Worm (Caenorhabditis elegans) whole organism, L4 larva: ENCODE measurements around the gene C15C8.5.

ENCODE experiments used
- D1046.2 ChIP-seq: fragments of 200-800 bp; sonication (Bioruptor generic); IDR thresholded peaks from 2 replicates; pipeline ENCODE4 v1.3.6; 2022; ENCODE audit warnings: missing genetic modification characterization, missing compliant biosample characterization
- F44E2.7 ChIP-seq: fragments of 200-800 bp; sonication (Bioruptor generic); IDR thresholded peaks from 2 replicates; pipeline ENCODE4 v2.1.2; 2022; ENCODE audit warnings: missing genetic modification characterization, missing compliant biosample characterization
- F49E8.2 ChIP-seq: sonication (generic microtip); optimal IDR thresholded peaks from 2 replicates; lab custom pipeline; 2016; ENCODE audit warnings: missing compliant biosample characterization, mild to moderate bottlenecking, missing genetic modification characterization, borderline replicate concordance
- T20F7.1 ChIP-seq: fragments of 200-800 bp; sonication (Bioruptor generic); optimal IDR thresholded peaks from 2 replicates; lab custom pipeline; 2018; ENCODE audit warnings: mild to moderate bottlenecking, missing genetic modification characterization, missing compliant biosample characterization
- T26A8.4 ChIP-seq: fragments of 200-800 bp; sonication (Bioruptor generic); IDR thresholded peaks from 2 replicates; pipeline ENCODE4 v1.3.6; 2022; ENCODE audit warnings: missing genetic modification characterization, missing compliant biosample characterization
- Y105C5A.15 ChIP-seq: fragments of 200-800 bp; sonication (Bioruptor generic); IDR thresholded peaks from 2 replicates; pipeline ENCODE4 v1.3.6; 2022; ENCODE audit warnings: missing genetic modification characterization, missing compliant biosample characterization
- ZK337.2 ChIP-seq: fragments of 200-800 bp; sonication (Bioruptor generic); IDR thresholded peaks from 2 replicates; pipeline ENCODE4 v1.3.6; 2022; ENCODE audit warnings: missing genetic modification reagents, missing genetic modification characterization, missing compliant biosample characterization
- ZK546.5 ChIP-seq, 2 experiments: sonication (generic microtip); optimal IDR thresholded peaks; 2 replicates each; lab custom pipeline; 2017; ENCODE audit warnings: missing biosample characterization in 2 of 2, missing genetic modification characterization in 2 of 2
- aha-1 ChIP-seq: fragments of 150-350 bp; peaks from one replicate; lab custom pipeline; 2014; ENCODE audit warnings: missing biosample characterization, missing genetic modification characterization
- ceh-20 ChIP-seq: fragments of 200-800 bp; sonication (Bioruptor generic); IDR thresholded peaks from 2 replicates; pipeline ENCODE4 v1.3.6; 2022; ENCODE audit warnings: missing genetic modification reagents, missing genetic modification characterization, missing compliant biosample characterization
- ceh-32 ChIP-seq: sonication (generic microtip); optimal IDR thresholded peaks from 2 replicates; lab custom pipeline; 2016; ENCODE audit warnings: mild to moderate bottlenecking, missing genetic modification characterization, missing compliant biosample characterization; ENCODE audit not compliant: poor library complexity
- ceh-44 ChIP-seq: fragments of 200-800 bp; sonication (Bioruptor generic); IDR thresholded peaks from 2 replicates; pipeline ENCODE4 v1.3.6; 2022; ENCODE audit warnings: missing genetic modification reagents, missing genetic modification characterization, missing compliant biosample characterization
- ceh-62 ChIP-seq: sonication (generic microtip); optimal IDR thresholded peaks from 2 replicates; lab custom pipeline; 2017; ENCODE audit warnings: missing biosample characterization, missing genetic modification characterization
- ces-1 ChIP-seq: fragments of 150-350 bp; sonication (generic microtip); optimal IDR thresholded peaks from 4 replicates; lab custom pipeline; 2014; ENCODE audit warnings: missing biosample characterization, missing genetic modification reagents, missing genetic modification characterization
- daf-19 ChIP-seq: fragments of 200-800 bp; sonication (Bioruptor generic); conservative IDR thresholded peaks from 2 replicates; pipeline ENCODE4 v1.3.6; 2022; ENCODE audit warnings: missing genetic modification characterization, missing compliant biosample characterization
- dmd-6 ChIP-seq: fragments of 200-800 bp; sonication (Bioruptor generic); IDR thresholded peaks from 2 replicates; pipeline ENCODE4 v1.3.6; 2022; ENCODE audit warnings: missing genetic modification reagents, missing genetic modification characterization, missing compliant biosample characterization
- dmd-8 ChIP-seq: fragments of 200-800 bp; sonication (Bioruptor generic); IDR thresholded peaks from 2 replicates; pipeline ENCODE4 v1.3.6; 2022; ENCODE audit warnings: missing genetic modification characterization, missing compliant biosample characterization
- duxl-1 ChIP-seq: sonication (generic microtip); optimal IDR thresholded peaks from 2 replicates; lab custom pipeline; 2016; ENCODE audit warnings: mild to moderate bottlenecking, missing genetic modification characterization, moderate library complexity, missing compliant biosample characterization; ENCODE audit not compliant: poor library complexity
- egl-27 ChIP-seq: sonication (generic microtip); optimal IDR thresholded peaks from 3 replicates; lab custom pipeline; 2017; ENCODE audit warnings: missing biosample characterization, missing genetic modification reagents, missing genetic modification characterization
- fkh-10 ChIP-seq: fragments of 150-350 bp; optimal IDR thresholded peaks from 2 replicates; lab custom pipeline; 2014; ENCODE audit warnings: missing biosample characterization, missing genetic modification reagents, missing genetic modification characterization
- gei-8 ChIP-seq: fragments of 200-800 bp; sonication (Bioruptor generic); optimal IDR thresholded peaks from 2 replicates; lab custom pipeline; 2018; ENCODE audit warnings: mild to moderate bottlenecking, missing genetic modification characterization, missing compliant biosample characterization
- hmg-1.1 ChIP-seq: fragments of 200-800 bp; sonication (Bioruptor generic); IDR thresholded peaks from 2 replicates; pipeline ENCODE4 v1.3.6; 2022; ENCODE audit warnings: missing genetic modification reagents, missing genetic modification characterization, missing compliant biosample characterization
- lin-1 ChIP-seq: fragments of 200-800 bp; sonication (Bioruptor generic); IDR thresholded peaks from 2 replicates; pipeline ENCODE4 v1.3.6; 2022; ENCODE audit warnings: missing genetic modification reagents, missing genetic modification characterization, missing compliant biosample characterization
- lir-3 ChIP-seq: sonication (generic microtip); optimal IDR thresholded peaks from 2 replicates; lab custom pipeline; 2016; ENCODE audit warnings: mild to moderate bottlenecking, missing genetic modification characterization, missing compliant biosample characterization
- nhr-10 ChIP-seq: fragments of 150-350 bp; optimal IDR thresholded peaks from 2 replicates; lab custom pipeline; 2014; ENCODE audit warnings: missing biosample characterization, missing genetic modification characterization
- nhr-111 ChIP-seq: fragments of 200-800 bp; sonication (Bioruptor generic); optimal IDR thresholded peaks from 2 replicates; lab custom pipeline; 2018; ENCODE audit warnings: mild to moderate bottlenecking, missing genetic modification characterization, missing compliant biosample characterization
- nhr-25 ChIP-seq: sonication (generic microtip); optimal IDR thresholded peaks from 2 replicates; lab custom pipeline; 2017; ENCODE audit warnings: missing genetic modification characterization, mild to moderate bottlenecking, missing compliant biosample characterization, antibody characterized with exemption, moderate library complexity, borderline replicate concordance; ENCODE audit not compliant: insufficient read depth
- nhr-41 ChIP-seq: fragments of 200-800 bp; sonication (Bioruptor generic); IDR thresholded peaks from 2 replicates; pipeline ENCODE4 v1.3.6; 2022; ENCODE audit warnings: missing genetic modification reagents, missing genetic modification characterization, missing compliant biosample characterization
- nhr-42 ChIP-seq: fragments of 200-800 bp; sonication (Bioruptor generic); IDR thresholded peaks from 2 replicates; pipeline ENCODE4 v1.3.6; 2022; ENCODE audit warnings: missing genetic modification characterization, missing compliant biosample characterization
- nhr-48 ChIP-seq: sonication (generic microtip); optimal IDR thresholded peaks from 2 replicates; lab custom pipeline; 2016; ENCODE audit warnings: mild to moderate bottlenecking, missing genetic modification characterization, missing compliant biosample characterization
- pha-4 ChIP-seq, 2 experiments: fragments of 150-350 bp in 1 of 2; fragments of 200-800 bp in 1 of 2; sonication (Bioruptor generic) in 1 of 2; IDR thresholded peaks in 1 of 2; optimal IDR thresholded peaks in 1 of 2; 2 replicates each; pipeline versions ENCODE4 v1.3.6 to Lab custom; 2014 to 2022; ENCODE audit warnings: missing genetic modification characterization in 2 of 2, missing genetic modification reagents in 2 of 2, missing biosample characterization in 1 of 2, missing compliant biosample characterization in 1 of 2
- rbr-2 ChIP-seq: sonication (generic microtip); optimal IDR thresholded peaks from 2 replicates; lab custom pipeline; 2016; ENCODE audit warnings: missing genotype, missing genetic modification characterization, missing compliant biosample characterization
- snpc-4 ChIP-seq: fragments of 150-350 bp; optimal IDR thresholded peaks from 2 replicates; lab custom pipeline; 2014; ENCODE audit warnings: missing biosample characterization, missing genetic modification characterization
- unc-62 ChIP-seq, 3 experiments: fragments of 150-350 bp in 1 of 3; sonication (generic microtip); optimal IDR thresholded peaks in 2 of 3; peaks in 1 of 3; 1 replicate in 1 of 3; 2 replicates in 2 of 3; lab custom pipeline; 2014 to 2017; ENCODE audit warnings: missing biosample characterization in 3 of 3, missing genetic modification characterization in 3 of 3, missing genetic modification reagents in 3 of 3, missing genotype in 1 of 3
- zfp-2 ChIP-seq: sonication (generic microtip); optimal IDR thresholded peaks from 2 replicates; lab custom pipeline; 2016; ENCODE audit warnings: mild to moderate bottlenecking, missing genetic modification characterization, missing compliant biosample characterization
- zfp-3 ChIP-seq: fragments of 200-800 bp; sonication (Bioruptor generic); conservative IDR thresholded peaks from 2 replicates; pipeline ENCODE4 v1.3.6; 2022; ENCODE audit warnings: missing genetic modification reagents, missing genetic modification characterization, missing compliant biosample characterization
- zip-2 ChIP-seq: fragments of 150-350 bp; optimal IDR thresholded peaks from 2 replicates; lab custom pipeline; 2014; ENCODE audit warnings: missing biosample characterization, missing genetic modification characterization
- ztf-11 ChIP-seq: fragments of 150-350 bp; optimal IDR thresholded peaks from 2 replicates; lab custom pipeline; 2014; ENCODE audit warnings: missing biosample characterization, missing genetic modification characterization

The C15C8.5 gene

DNA sequence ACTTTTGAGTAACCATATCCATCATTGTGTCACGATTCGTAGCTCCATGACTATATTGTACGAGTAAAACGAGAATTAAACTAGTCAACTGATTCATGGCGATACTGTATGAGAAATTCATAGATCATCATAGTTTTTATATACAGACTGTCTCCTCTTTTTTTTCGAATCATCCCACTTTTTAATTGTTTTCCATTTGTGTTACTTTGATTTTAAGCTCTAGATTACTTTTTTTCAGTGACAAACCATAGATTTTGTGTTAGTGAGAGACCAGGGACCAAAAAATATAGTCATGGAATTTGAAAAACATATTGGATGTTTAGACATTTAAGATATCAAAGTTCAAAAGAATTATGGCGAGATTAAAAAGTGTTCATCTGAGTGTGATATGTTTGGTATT is 35.8 kb upstream of the C15C8.5 start, which contains the start of gene R11D1.3:
TSS of gene R11D1.3 (minus strand) at position 101 of the 400 bp plus-strand sequence.
- no peak for TF ChIP-seq lir-3
- no peak for TF ChIP-seq pha-4 (GFP tag; IDR thresholded peaks at IDR 0.05; lab: Robert Waterston, UW)
- TF ChIP-seq pha-4 (tag; optimal IDR thresholded peaks at IDR 0.05; lab: Kevin White, UChicago) = no peak
- TF ChIP-seq nhr-25 (tag; lab: Kevin White, UChicago) = no peak
- no peak for TF ChIP-seq D1046.2
- no peak for TF ChIP-seq hmg-1.1 (GFP tag; lab: Robert Waterston, UW)
- no peak for TF ChIP-seq dmd-8 (GFP tag; lab: Robert Waterston, UW)
- no peak for TF ChIP-seq ceh-20 (GFP tag; lab: Robert Waterston, UW)
- TF ChIP-seq Y105C5A.15 (GFP tag; lab: Robert Waterston, UW) = no peak
- TF ChIP-seq ceh-44 (GFP tag; lab: Robert Waterston, UW) = no peak
- no peak for TF ChIP-seq zfp-2 (tag; lab: Kevin White, UChicago)
- no peak for TF ChIP-seq daf-19
- no peak for TF ChIP-seq ztf-11
- no peak for TF ChIP-seq zfp-3 (GFP tag; lab: Robert Waterston, UW)
- TF ChIP-seq snpc-4 (tag; lab: Kevin White, UChicago) = no peak
- TF ChIP-seq egl-27 (tag; lab: Kevin White, UChicago) = no peak
- no peak for TF ChIP-seq ZK337.2 (GFP tag; lab: Robert Waterston, UW)
- no peak for TF ChIP-seq rbr-2 (tag; lab: Kevin White, UChicago)
- TF ChIP-seq F44E2.7 = no peak
- no peak for TF ChIP-seq aha-1 (tag; lab: Kevin White, UChicago)

ce11 chrV:12714120-12714519 is 33.7 kb upstream of the C15C8.5 start, which contains the start of gene R11D1.4:
TSS of gene R11D1.4 (minus strand) at chrV:12714220.
- TF ChIP-seq nhr-111 (GFP tag; lab: Kevin White, UChicago) = no peak
- TF ChIP-seq nhr-48 (tag; lab: Kevin White, UChicago) = no peak
- TF ChIP-seq T20F7.1 (GFP tag; lab: Kevin White, UChicago) = no peak
- TF ChIP-seq T26A8.4 (GFP tag; lab: Robert Waterston, UW) = no peak
- no peak for TF ChIP-seq zip-2 (tag; lab: Kevin White, UChicago)
- no peak for TF ChIP-seq ces-1 (GFP tag; lab: Kevin White, UChicago)
- no peak for TF ChIP-seq nhr-42 (GFP tag; lab: Robert Waterston, UW)
- no peak for TF ChIP-seq F49E8.2
- no peak for TF ChIP-seq unc-62 (GFP tag; optimal IDR thresholded peaks at IDR 0.05 in 1 of 2; lab: Kevin White, UChicago)
- no peak for TF ChIP-seq unc-62 (tag; optimal IDR thresholded peaks at IDR 0.05; lab: Kevin White, UChicago)

- no peak for TF ChIP-seq gei-8 (GFP tag; lab: Kevin White, UChicago)
- no peak for TF ChIP-seq ZK337.2 (GFP tag; lab: Robert Waterston, UW)
- no peak for TF ChIP-seq ceh-62 (tag; lab: Kevin White, UChicago)
Observed at ce11 chrV:12716447-12716846, 31.4 kb upstream of the C15C8.5 start, which contains the start of gene str-178. TSS of gene str-178 (minus strand) at chrV:12716547.

- TF ChIP-seq aha-1 (tag; lab: Kevin White, UChicago) (peak; percentile 56), dmd-6 (no peak)
Observed at ce11 chrV:12718622-12719021, 29.2 kb upstream of the C15C8.5 start, which contains the start of gene str-181. TSS of gene str-181 (minus strand) at chrV:12718722.

- no peak for TF ChIP-seq duxl-1 (tag; lab: Kevin White, UChicago)
- no peak for TF ChIP-seq ceh-32 (tag; lab: Kevin White, UChicago)
- TF ChIP-seq nhr-41 (GFP tag; lab: Robert Waterston, UW) = no peak
- TF ChIP-seq lin-1 = no peak
- no peak for TF ChIP-seq fkh-10 (GFP tag; lab: Kevin White, UChicago)
- TF ChIP-seq nhr-10 = no peak
- no peak for TF ChIP-seq ZK546.5 (tag; optimal IDR thresholded peaks at IDR 0.05; lab: Kevin White, UChicago)
Observed at ce11 chrV:12719713-12720112, 28.1 kb upstream of the C15C8.5 start, which contains the start of gene R11D1.7. TSS of gene R11D1.7 (plus strand) at chrV:12720013.
